Worm (Caenorhabditis elegans) whole organism, early embryonic: ENCODE data around the gene T25D3.3.

Experiments
- B0310.2 ChIP-seq: sonication (generic microtip); optimal IDR thresholded peaks from 2 replicates; lab custom pipeline; 2016; ENCODE audit warnings: mild to moderate bottlenecking, missing genetic modification characterization, missing compliant biosample characterization
- F13C5.2 ChIP-seq: sonication (generic microtip); optimal IDR thresholded peaks from 2 replicates; lab custom pipeline; 2017; ENCODE audit warnings: mild to moderate bottlenecking, missing genetic modification characterization, inconsistent platforms, missing compliant biosample characterization
- aly-1 ChIP-seq: sonication (generic microtip); optimal IDR thresholded peaks from 2 replicates; lab custom pipeline; 2016; ENCODE audit warnings: missing genetic modification characterization, missing compliant biosample characterization
- ama-1 ChIP-seq: fragments of 150-350 bp; optimal IDR thresholded peaks from 2 replicates; lab custom pipeline; 2014
- ceh-13 ChIP-seq: fragments of 200-800 bp; sonication (Bioruptor generic); optimal IDR thresholded peaks from 2 replicates; lab custom pipeline; 2018; ENCODE audit warnings: mild to moderate bottlenecking, missing genetic modification characterization, missing compliant biosample characterization
- ceh-36 ChIP-seq: sonication (generic microtip); optimal IDR thresholded peaks from 2 replicates; lab custom pipeline; 2016; ENCODE audit warnings: missing genetic modification characterization, inconsistent platforms, missing compliant biosample characterization
- ets-7 ChIP-seq: sonication (generic microtip); optimal IDR thresholded peaks from 2 replicates; lab custom pipeline; 2016; ENCODE audit warnings: missing genotype, missing genetic modification characterization, missing compliant biosample characterization
- flt-1 ChIP-seq: fragments of 200-800 bp; sonication (Bioruptor generic); IDR thresholded peaks from 2 replicates; pipeline ENCODE4 v1.3.6; 2022; ENCODE audit warnings: missing genetic modification characterization, missing compliant biosample characterization
- hmbx-1 ChIP-seq: sonication (generic microtip); optimal IDR thresholded peaks from 2 replicates; lab custom pipeline; 2016; ENCODE audit warnings: mild to moderate bottlenecking, missing genetic modification characterization, missing compliant biosample characterization
- hmg-4 ChIP-seq: fragments of 200-800 bp; sonication (Bioruptor generic); optimal IDR thresholded peaks from 2 replicates; lab custom pipeline; 2018; ENCODE audit warnings: mild to moderate bottlenecking, missing genetic modification characterization, missing compliant biosample characterization
- hnd-1 ChIP-seq: sonication (generic microtip); optimal IDR thresholded peaks from 2 replicates; lab custom pipeline; 2016; ENCODE audit warnings: missing genetic modification characterization, missing compliant biosample characterization
- pes-1 ChIP-seq: fragments of 200-800 bp; sonication (Bioruptor generic); IDR thresholded peaks from 2 replicates; pipeline ENCODE4 v1.3.6; 2022; ENCODE audit warnings: missing genetic modification reagents, missing genetic modification characterization, missing compliant biosample characterization
- scrt-1 ChIP-seq: fragments of 200-800 bp; sonication (Bioruptor generic); IDR thresholded peaks from 2 replicates; pipeline ENCODE4 v1.3.6; 2022; ENCODE audit warnings: missing genetic modification characterization, missing compliant biosample characterization
- sea-1 ChIP-seq: fragments of 200-800 bp; sonication (Bioruptor generic); conservative IDR thresholded peaks from 2 replicates; pipeline ENCODE4 v1.3.6; 2022; ENCODE audit warnings: missing genetic modification characterization, missing compliant biosample characterization
- tbx-11 ChIP-seq: fragments of 200-800 bp; sonication (Bioruptor generic); IDR thresholded peaks from 2 replicates; pipeline ENCODE4 v1.3.6; 2022; ENCODE audit warnings: missing genetic modification characterization, missing compliant biosample characterization
- tbx-37 ChIP-seq: fragments of 200-800 bp; sonication (Bioruptor generic); conservative IDR thresholded peaks from 2 replicates; pipeline ENCODE4 v1.3.6; 2022; ENCODE audit warnings: missing genetic modification reagents, missing genetic modification characterization, missing compliant biosample characterization
- tra-4 ChIP-seq: sonication (generic microtip); optimal IDR thresholded peaks from 2 replicates; lab custom pipeline; 2017; ENCODE audit warnings: missing genetic modification characterization, missing compliant biosample characterization

The T25D3.3 gene

ce11 chrII:152283-152682 lies at the start of gene T25D3.3:
TSS of gene T25D3.3 (plus strand) at chrII:152583.
- TF ChIP-seq F13C5.2: no peak

ce11 chrII:104234-104633 lies 48.1 kb upstream of the T25D3.3 start, which contains the start of gene col-68:
TSS of gene col-68 (plus strand) at chrII:104534.
- TF ChIP-seq ama-1 (lab: Kevin White, UChicago): no peak
- no peak for TF ChIP-seq scrt-1 (GFP tag; lab: Robert Waterston, UW)
- TF ChIP-seq flt-1 (GFP tag; lab: Robert Waterston, UW): no peak
- no peak for TF ChIP-seq aly-1 (tag; lab: Kevin White, UChicago)
- no peak for TF ChIP-seq tbx-37 (GFP tag; lab: Robert Waterston, UW)
- TF ChIP-seq hmbx-1: no peak
- TF ChIP-seq sea-1 (GFP tag; lab: Robert Waterston, UW): no peak
- no peak for TF ChIP-seq hmg-4 (GFP tag; lab: Kevin White, UChicago)
- no peak for TF ChIP-seq ceh-13 (GFP tag; lab: Kevin White, UChicago)
- TF ChIP-seq B0310.2 (tag; lab: Kevin White, UChicago): no peak

ce11 chrII:105327-105882 lies 47.0 kb upstream of the T25D3.3 start:
- no peak for TF ChIP-seq ceh-13 (GFP tag; lab: Kevin White, UChicago)
- no peak for TF ChIP-seq aly-1 (tag; lab: Kevin White, UChicago)
- no peak for TF ChIP-seq ama-1 (lab: Kevin White, UChicago)
- no peak for TF ChIP-seq hnd-1 (tag; lab: Kevin White, UChicago)
- no peak for TF ChIP-seq F13C5.2
- no peak for TF ChIP-seq scrt-1 (GFP tag; lab: Robert Waterston, UW)
- no peak for TF ChIP-seq tra-4
- no peak for TF ChIP-seq ceh-36 (tag; lab: Kevin White, UChicago)
- TF ChIP-seq hmbx-1: no peak
- no peak for TF ChIP-seq flt-1 (GFP tag; lab: Robert Waterston, UW)
- TF ChIP-seq hmg-4 (GFP tag; lab: Kevin White, UChicago): no peak
- TF ChIP-seq tbx-11 (GFP tag; lab: Robert Waterston, UW): no peak
- TF ChIP-seq sea-1 (GFP tag; lab: Robert Waterston, UW): no peak

ce11 chrII:105889-106288 lies 46.5 kb upstream of the T25D3.3 start, which contains the start of gene txt-1:
TSS of gene txt-1 (plus strand) at chrII:106189.
- TF ChIP-seq F13C5.2 (no peak), tbx-11 (GFP tag; lab: Robert Waterston, UW) (no peak), B0310.2 (tag; lab: Kevin White, UChicago) (no peak)

- TF ChIP-seq aly-1 (tag; lab: Kevin White, UChicago): no peak
Observed at ce11 chrII:107703-108102, 44.7 kb upstream of the T25D3.3 start.

- no peak for TF ChIP-seq pes-1 (GFP tag; lab: Robert Waterston, UW)
- no peak for TF ChIP-seq hmbx-1
- no peak for TF ChIP-seq F13C5.2
- no peak for TF ChIP-seq tbx-11 (GFP tag; lab: Robert Waterston, UW)
- no peak for TF ChIP-seq flt-1 (GFP tag; lab: Robert Waterston, UW)
- no peak for TF ChIP-seq hnd-1 (tag; lab: Kevin White, UChicago)
- TF ChIP-seq aly-1 (tag; lab: Kevin White, UChicago): no peak
- no peak for TF ChIP-seq scrt-1 (GFP tag; lab: Robert Waterston, UW)
- no peak for TF ChIP-seq ama-1 (lab: Kevin White, UChicago)
- TF ChIP-seq ets-7 (tag; lab: Kevin White, UChicago): no peak
- TF ChIP-seq ceh-36 (tag; lab: Kevin White, UChicago): no peak
- TF ChIP-seq hmg-4 (GFP tag; lab: Kevin White, UChicago): no peak
- no peak for TF ChIP-seq B0310.2 (tag; lab: Kevin White, UChicago)
- TF ChIP-seq ceh-13 (GFP tag; lab: Kevin White, UChicago): no peak
- no peak for TF ChIP-seq sea-1 (GFP tag; lab: Robert Waterston, UW)
- no peak for TF ChIP-seq tbx-37 (GFP tag; lab: Robert Waterston, UW)
- TF ChIP-seq tra-4: no peak
Observed at ce11 chrII:108865-109264, 43.5 kb upstream of the T25D3.3 start, which contains the start of gene C50D2.2. TSS of gene C50D2.2 (plus strand) at chrII:109165.

- TF ChIP-seq B0310.2 (tag; lab: Kevin White, UChicago) (no peak), aly-1 (tag; lab: Kevin White, UChicago) (no peak), ceh-36 (tag; lab: Kevin White, UChicago) (no peak), tra-4 (no peak)
Observed at ce11 chrII:111267-111666, 41.1 kb upstream of the T25D3.3 start, which contains the start of gene C50D2.1. TSS of gene C50D2.1 (plus strand) at chrII:111567.

ce11 chrII:112231-112630 lies 40.2 kb upstream of the T25D3.3 start:
- no peak for TF ChIP-seq B0310.2 (tag; lab: Kevin White, UChicago)
- TF ChIP-seq sea-1 (GFP tag; lab: Robert Waterston, UW): no peak
- no peak for TF ChIP-seq F13C5.2

- TF ChIP-seq sea-1 (GFP tag; lab: Robert Waterston, UW) (no peak), F13C5.2 (no peak), hmbx-1 (no peak), aly-1 (tag; lab: Kevin White, UChicago) (no peak), B0310.2 (tag; lab: Kevin White, UChicago) (no peak), ceh-36 (tag; lab: Kevin White, UChicago) (no peak), hnd-1 (tag; lab: Kevin White, UChicago) (no peak), tra-4 (no peak), tbx-11 (GFP tag; lab: Robert Waterston, UW) (no peak)
Observed at ce11 chrII:116916-117315, 35.5 kb upstream of the T25D3.3 start, which contains the start of gene srt-54. TSS of gene srt-54 (plus strand) at chrII:117216.
